Fruit fly (Drosophila melanogaster) whole organism, larva: Measurements from ENCODE around the gene Six4.

Experiments
- noc ChIP-seq: fragments of 200-800 bp; sonication (Bioruptor generic); optimal IDR thresholded peaks from 3 replicates; lab custom pipeline; 2019; ENCODE audit warnings: missing biosample characterization, mild to moderate bottlenecking, missing genetic modification characterization, moderate library complexity

Six4 gene

dm6 chr3L:20792693-20793092 lies at the start of gene Six4:
Gene Six4, minus strand, starts transcription at chr3L:20792777.
- TF ChIP-seq noc (tag; lab: Kevin White, UChicago), result no peak

dm6 chr3L:20841465-20842109 lies 49.0 kb upstream of the Six4 start, which contains the start of the genes CSN3 and CG11456:
Gene CSN3, minus strand, starts transcription at chr3L:20841576.
Gene CG11456, plus strand, starts transcription at chr3L:20841987.
- no peak for TF ChIP-seq noc (tag; lab: Kevin White, UChicago)

dm6 chr3L:20837831-20838301 lies 45.3 kb upstream of the Six4 start:
- peak; percentile 2 for TF ChIP-seq noc (tag; lab: Kevin White, UChicago)

- peak; percentile 85 for TF ChIP-seq noc (tag; lab: Kevin White, UChicago)
These were observed 44.7 kb upstream of the Six4 start, which contains the start of gene CG13255 for dm6 chr3L:20837040-20837830. Gene CG13255, plus strand, starts transcription at chr3L:20837488.

- no peak for TF ChIP-seq noc (tag; lab: Kevin White, UChicago)
These were observed 43.3 kb upstream of the Six4 start, which contains the start of gene CG3288 for dm6 chr3L:20835882-20836281. Gene CG3288, plus strand, starts transcription at chr3L:20836182.

dm6 chr3L:20834150-20834549 lies 41.6 kb upstream of the Six4 start:
- TF ChIP-seq noc (tag; lab: Kevin White, UChicago), result no peak

- no peak for TF ChIP-seq noc (tag; lab: Kevin White, UChicago)
These were observed 37.8 kb upstream of the Six4 start for dm6 chr3L:20830361-20830760.

dm6 chr3L:20827962-20828361 lies 35.4 kb upstream of the Six4 start:
- no peak for TF ChIP-seq noc (tag; lab: Kevin White, UChicago)

- TF ChIP-seq noc (tag; lab: Kevin White, UChicago), result peak; percentile 43
These were observed 34.7 kb upstream of the Six4 start for dm6 chr3L:20826950-20827910.

- TF ChIP-seq noc (tag; lab: Kevin White, UChicago), result no peak
These were observed 30.7 kb upstream of the Six4 start for dm6 chr3L:20823206-20823803.

dm6 chr3L:20817927-20818326 lies 25.4 kb upstream of the Six4 start, which contains the start of gene Mst77F:
Gene Mst77F, minus strand, starts transcription at chr3L:20818027.
- no peak for TF ChIP-seq noc (tag; lab: Kevin White, UChicago)

- no peak for TF ChIP-seq noc (tag; lab: Kevin White, UChicago)
These were observed 23.2 kb upstream of the Six4 start, which contains the start of the genes CG3618 and Pka-R1 for dm6 chr3L:20815666-20816375. Gene CG3618, minus strand, starts transcription at chr3L:20816075. Gene Pka-R1, plus strand, starts transcription at chr3L:20816118.

- TF ChIP-seq noc (tag; lab: Kevin White, UChicago), result no peak
These were observed 16.8 kb upstream of the Six4 start, which contains the start of the genes CG3634 and HIPP1 for dm6 chr3L:20809088-20809999. Gene CG3634, minus strand, starts transcription at chr3L:20809272. Gene HIPP1, plus strand, starts transcription at chr3L:20809669.
